Worm (Caenorhabditis elegans): ENCODE data around the gene F17E9.15.
A peak's percentile ranks its signal among the peaks of the same experiment; 100 is the strongest.

Gene F17E9.15

ce11 chrIV:8375381-8375780 is 28.2 kb downstream of the F17E9.15 start (continued):
- TF ChIP-seq vab-15 (tag; optimal IDR thresholded peaks at IDR 0.05) (peak; percentile 59), unc-130 (tag; optimal IDR thresholded peaks at IDR 0.05) (peak; percentile 62), jun-1 (tag; optimal IDR thresholded peaks at IDR 0.05) (peak; percentile 19), mdl-1 (tag; optimal IDR thresholded peaks at IDR 0.05) (peak in 1 of 2 experiments; percentile 82), F16B12.6 (tag; optimal IDR thresholded peaks at IDR 0.05) (peak; percentile 20), pqm-1 (tag; optimal IDR thresholded peaks at IDR 0.05) (no peak), lsy-2 (tag; optimal IDR thresholded peaks at IDR 0.05) (peak; percentile 77 to 87), ceh-8 (GFP tag; optimal IDR thresholded peaks at IDR 0.05) (no peak), egl-27 (tag; optimal IDR thresholded peaks at IDR 0.05) (peak in 1 of 2 experiments; percentile 2), efl-3 (GFP tag; optimal IDR thresholded peaks at IDR 0.05) (no peak), lin-13 (GFP tag; optimal IDR thresholded peaks at IDR 0.05) (peak; percentile 80), mef-2 (tag; optimal IDR thresholded peaks at IDR 0.05) (no peak), zip-4 (GFP tag; optimal IDR thresholded peaks at IDR 0.05) (peak; percentile 44), xbp-1 (tag; optimal IDR thresholded peaks at IDR 0.05) (peak; percentile 85), mab-9 (GFP tag; IDR thresholded peaks at IDR 0.05) (peak; percentile 73), Y116A8C.19 (tag; optimal IDR thresholded peaks at IDR 0.05; ENCODE audit: borderline replicate concordance) (no peak), nhr-11 (tag; optimal IDR thresholded peaks at IDR 0.05) (no peak), fkh-10 (GFP tag; optimal IDR thresholded peaks at IDR 0.05) (no peak), pag-3 (tag; optimal IDR thresholded peaks at IDR 0.05; ENCODE audit: borderline replicate concordance, insufficient read depth) (no peak), ces-1 (GFP tag; optimal IDR thresholded peaks at IDR 0.05) (no peak), unc-98 (GFP tag; IDR thresholded peaks at IDR 0.05) (no peak), isw-1 (GFP tag; IDR thresholded peaks at IDR 0.05) (peak; percentile 48), nhr-12 (tag; optimal IDR thresholded peaks at IDR 0.05) (no peak), nhr-20 (tag; optimal IDR thresholded peaks at IDR 0.05) (peak; percentile 91), ztf-4 (tag; optimal IDR thresholded peaks at IDR 0.05) (peak; percentile 53), unc-62 (GFP tag; optimal IDR thresholded peaks at IDR 0.05) (no peak), nhr-90 (tag; optimal IDR thresholded peaks at IDR 0.05; ENCODE audit: poor library complexity) (peak; percentile 87), elt-3 (tag; optimal IDR thresholded peaks at IDR 0.05) (peak in 2 of 6 experiments; percentile 52 to 55), lin-39 (tag; optimal IDR thresholded peaks at IDR 0.05) (no peak), nhr-76 (tag; optimal IDR thresholded peaks at IDR 0.05) (no peak), sox-4 (tag; optimal IDR thresholded peaks at IDR 0.05) (peak; percentile 50)

ce11 chrIV:8376923-8377322 is 29.7 kb downstream of the F17E9.15 start:
- no peak for TF ChIP-seq lin-39 (tag; optimal IDR thresholded peaks at IDR 0.05)
- TF ChIP-seq nhr-76 (tag; optimal IDR thresholded peaks at IDR 0.05), result no peak
- TF ChIP-seq rnt-1 (tag; optimal IDR thresholded peaks at IDR 0.05), result peak; percentile 12
- no peak for TF ChIP-seq pqm-1 (tag; optimal IDR thresholded peaks at IDR 0.05)
- no peak for TF ChIP-seq lir-3 (tag; optimal IDR thresholded peaks at IDR 0.05; ENCODE audit: poor library complexity)
- peak in 1 of 2 experiments; percentile 32 for TF ChIP-seq lsy-2 (tag; optimal IDR thresholded peaks at IDR 0.05)
- no peak for TF ChIP-seq pag-3 (tag; optimal IDR thresholded peaks at IDR 0.05; ENCODE audit: borderline replicate concordance, insufficient read depth)
- no peak for TF ChIP-seq hpl-2 (GFP tag; optimal IDR thresholded peaks at IDR 0.05)
- no peak for TF ChIP-seq jun-1 (tag; optimal IDR thresholded peaks at IDR 0.05)
- TF ChIP-seq nhr-12 (tag; optimal IDR thresholded peaks at IDR 0.05), result no peak
- no peak for TF ChIP-seq tbx-2 (tag; optimal IDR thresholded peaks at IDR 0.05)
- peak; percentile 9 for TF ChIP-seq nhr-71 (tag; optimal IDR thresholded peaks at IDR 0.05)
- no peak for TF ChIP-seq unc-30 (tag; optimal IDR thresholded peaks at IDR 0.05)
- TF ChIP-seq ceh-82 (tag; optimal IDR thresholded peaks at IDR 0.05), result peak in 2 of 3 experiments; percentile 2 to 38
- TF ChIP-seq hlh-4 (tag; optimal IDR thresholded peaks at IDR 0.05), result no peak
- no peak for TF ChIP-seq egl-13 (tag; optimal IDR thresholded peaks at IDR 0.05)
- TF ChIP-seq isw-1 (GFP tag; IDR thresholded peaks at IDR 0.05), result no peak
- peak; percentile 38 for TF ChIP-seq nhr-77 (tag; optimal IDR thresholded peaks at IDR 0.05)
- TF ChIP-seq dpl-1 (GFP tag; optimal IDR thresholded peaks at IDR 0.05), result no peak
- no peak for TF ChIP-seq unc-62 (GFP tag; optimal IDR thresholded peaks at IDR 0.05)
- peak; percentile 36 for TF ChIP-seq mep-1 (tag; optimal IDR thresholded peaks at IDR 0.05)
- TF ChIP-seq lin-35 (GFP tag; optimal IDR thresholded peaks at IDR 0.05), result peak in 1 of 2 experiments; percentile 16
- TF ChIP-seq alr-1 (tag; optimal IDR thresholded peaks at IDR 0.05; ENCODE audit: borderline replicate concordance), result no peak
- TF ChIP-seq mab-9 (GFP tag; IDR thresholded peaks at IDR 0.05), result no peak
- TF ChIP-seq ztf-11 (tag; optimal IDR thresholded peaks at IDR 0.05), result no peak
- peak in 1 of 2 experiments; percentile 27 for TF ChIP-seq efl-1 (optimal IDR thresholded peaks at IDR 0.05)
- TF ChIP-seq efl-1 (GFP tag; optimal IDR thresholded peaks at IDR 0.05 in 1 of 2), result no peak
- no peak for TF ChIP-seq sup-37 (GFP tag; optimal IDR thresholded peaks at IDR 0.05)
- TF ChIP-seq skn-1 (tag; optimal IDR thresholded peaks at IDR 0.05), result peak; percentile 72
- no peak for TF ChIP-seq nhr-84 (tag; optimal IDR thresholded peaks at IDR 0.05)

Data from whole organism, L1 larva.